Fruit fly (Drosophila melanogaster) whole organism, embryonic: ENCODE results near the gene CG14000.
A peak's percentile ranks its signal among the peaks of the same experiment; 100 is the strongest.

ENCODE experiments used
- BtbVII ChIP-seq: fragments of 200-800 bp; sonication (Bioruptor generic); optimal IDR thresholded peaks from 3 replicates; lab custom pipeline; 2017; ENCODE audit warnings: missing biosample characterization, mild to moderate bottlenecking, missing genetic modification characterization
- CG10431 ChIP-seq: fragments of 200-800 bp; sonication (Bioruptor generic); optimal IDR thresholded peaks from 3 replicates; lab custom pipeline; 2018; ENCODE audit warnings: missing biosample characterization, mild to moderate bottlenecking, missing genetic modification characterization
- CG10543 ChIP-seq: fragments of 200-800 bp; sonication (Bioruptor generic); optimal IDR thresholded peaks from 3 replicates; lab custom pipeline; 2017; ENCODE audit warnings: missing biosample characterization, mild to moderate bottlenecking, missing genetic modification characterization, moderate library complexity
- CG12942 ChIP-seq: fragments of 200-800 bp; sonication (Bioruptor generic); optimal IDR thresholded peaks from 3 replicates; lab custom pipeline; 2016; ENCODE audit warnings: missing biosample characterization, missing genetic modification characterization
- CG15601 ChIP-seq: fragments of 200-800 bp; sonication (Bioruptor generic); optimal IDR thresholded peaks from 3 replicates; lab custom pipeline; 2019; ENCODE audit warnings: missing biosample characterization, mild to moderate bottlenecking, missing genetic modification characterization, moderate library complexity
- CG1602 ChIP-seq: fragments of 200-800 bp; sonication (Bioruptor generic); optimal IDR thresholded peaks from 3 replicates; lab custom pipeline; 2016; ENCODE audit warnings: missing biosample characterization, missing genetic modification characterization
- CG17385 ChIP-seq: fragments of 200-800 bp; sonication (Bioruptor generic); optimal IDR thresholded peaks from 3 replicates; lab custom pipeline; 2018; ENCODE audit warnings: missing biosample characterization, mild to moderate bottlenecking, missing genetic modification characterization
- CG2202 ChIP-seq: fragments of 200-800 bp; sonication (Bioruptor generic); optimal IDR thresholded peaks from 2 replicates; lab custom pipeline; 2018; ENCODE audit warnings: missing biosample characterization, mild to moderate bottlenecking, missing genetic modification characterization
- CG2875 ChIP-seq: fragments of 200-800 bp; sonication (Bioruptor generic); optimal IDR thresholded peaks from 2 replicates; lab custom pipeline; 2017; ENCODE audit warnings: missing biosample characterization, mild to moderate bottlenecking, missing genetic modification characterization, missing genetic modification reagents
- CG30403 ChIP-seq: fragments of 200-800 bp; sonication (Bioruptor generic); optimal IDR thresholded peaks from 3 replicates; lab custom pipeline; 2016; ENCODE audit warnings: missing biosample characterization, missing genetic modification characterization
- CG4328 ChIP-seq: fragments of 200-800 bp; sonication (Bioruptor generic); optimal IDR thresholded peaks from 3 replicates; lab custom pipeline; 2017; ENCODE audit warnings: missing biosample characterization, missing genetic modification reagents, missing genetic modification characterization
- CG4424 ChIP-seq: fragments of 200-800 bp; sonication (Bioruptor generic); optimal IDR thresholded peaks from 3 replicates; lab custom pipeline; 2016; ENCODE audit warnings: missing biosample characterization, missing genetic modification characterization
- CG4617 ChIP-seq: fragments of 200-800 bp; sonication (Bioruptor generic); optimal IDR thresholded peaks from 3 replicates; lab custom pipeline; 2016; ENCODE audit warnings: missing biosample characterization, missing genetic modification characterization, borderline replicate concordance
- CG6254 ChIP-seq: fragments of 200-800 bp; sonication (Bioruptor generic); optimal IDR thresholded peaks from 3 replicates; lab custom pipeline; 2017; ENCODE audit warnings: mild to moderate bottlenecking, missing biosample characterization, missing genetic modification reagents, missing genetic modification characterization
- CG6765 ChIP-seq: fragments of 200-800 bp; sonication (Bioruptor generic); optimal IDR thresholded peaks from 3 replicates; lab custom pipeline; 2017; ENCODE audit warnings: missing biosample characterization, mild to moderate bottlenecking, missing genetic modification characterization
- CG9817 ChIP-seq: fragments of 200-800 bp; sonication (Bioruptor generic); optimal IDR thresholded peaks from 2 replicates; lab custom pipeline; 2018; ENCODE audit warnings: missing biosample characterization, mild to moderate bottlenecking, missing genetic modification characterization, moderate library complexity
- Camta ChIP-seq: fragments of 200-800 bp; sonication (Bioruptor generic); optimal IDR thresholded peaks from 2 replicates; lab custom pipeline; 2016; ENCODE audit warnings: missing biosample characterization, missing genetic modification characterization
- D ChIP-seq, 2 experiments: fragments of 200-800 bp in 1 of 2; fragments of >200 bp in 1 of 2; sonication (Bioruptor generic) in 1 of 2; optimal IDR thresholded peaks; 2 replicates in 1 of 2; 3 replicates in 1 of 2; lab custom pipeline; 2017; ENCODE audit warnings: mild to moderate bottlenecking in 1 of 2, missing biosample characterization in 1 of 2, missing genetic modification characterization in 1 of 2, missing genetic modification reagents in 1 of 2
- Dfd ChIP-seq, 2 experiments: fragments of >200 bp; optimal IDR thresholded peaks; 2 replicates each; lab custom pipeline; 2017; ENCODE audit warnings: missing biosample characterization in 2 of 2, missing genetic modification characterization in 2 of 2
- Dref ChIP-seq: fragments of 200-800 bp; sonication (Bioruptor generic); IDR thresholded peaks from 2 replicates; pipeline ENCODE4 v1.3.6; 2022; ENCODE audit warnings: missing biosample characterization, missing genetic modification characterization
- MESR4 ChIP-seq: fragments of 200-800 bp; sonication (Bioruptor generic); optimal IDR thresholded peaks from 2 replicates; lab custom pipeline; 2018; ENCODE audit warnings: missing biosample characterization, mild to moderate bottlenecking, missing genetic modification characterization, moderate library complexity
- Optix ChIP-seq: fragments of 200-800 bp; sonication (Bioruptor generic); IDR thresholded peaks from 3 replicates; pipeline ENCODE4 v1.3.6; 2022; ENCODE audit warnings: missing biosample characterization, missing genetic modification characterization
- Pdp1 ChIP-seq, 2 experiments: fragments of 200-800 bp; sonication (Bioruptor generic); optimal IDR thresholded peaks; 3 replicates each; lab custom pipeline; 2016; ENCODE audit warnings: missing biosample characterization in 2 of 2, missing genetic modification characterization in 2 of 2, mild to moderate bottlenecking in 1 of 2, moderate library complexity in 1 of 2
- Usf ChIP-seq: fragments of 200-800 bp; sonication (Bioruptor generic); optimal IDR thresholded peaks from 2 replicates; lab custom pipeline; 2017; ENCODE audit warnings: missing genotype, missing biosample characterization, missing genetic modification characterization
- YL-1 ChIP-seq: fragments of 200-800 bp; sonication (Bioruptor generic); optimal IDR thresholded peaks from 3 replicates; lab custom pipeline; 2017; ENCODE audit warnings: missing biosample characterization, mild to moderate bottlenecking, missing genetic modification characterization
- al ChIP-seq: fragments of 200-800 bp; sonication (Bioruptor generic); IDR thresholded peaks from 2 replicates; pipeline ENCODE4 v1.3.6; 2022; ENCODE audit warnings: missing biosample characterization, missing genetic modification characterization
- bigmax ChIP-seq: fragments of 200-800 bp; sonication (Bioruptor generic); optimal IDR thresholded peaks from 2 replicates; lab custom pipeline; 2018; ENCODE audit warnings: missing biosample characterization, mild to moderate bottlenecking, missing genetic modification characterization
- dan ChIP-seq: fragments of 200-800 bp; sonication (Bioruptor generic); IDR thresholded peaks from 2 replicates; pipeline ENCODE4 v1.3.6; 2022; ENCODE audit warnings: missing biosample characterization, missing genetic modification characterization
- dmrt99B ChIP-seq: fragments of 200-800 bp; sonication (Bioruptor generic); optimal IDR thresholded peaks from 2 replicates; lab custom pipeline; 2018; ENCODE audit warnings: missing biosample characterization, mild to moderate bottlenecking, missing genetic modification characterization, moderate library complexity
- dysf ChIP-seq: fragments of 200-800 bp; sonication (Bioruptor generic); IDR thresholded peaks from 3 replicates; pipeline ENCODE4 v1.3.6; 2022; ENCODE audit warnings: missing biosample characterization, missing genetic modification characterization
- esg ChIP-seq: fragments of 200-800 bp; sonication (Bioruptor generic); conservative IDR thresholded peaks from 2 replicates; pipeline ENCODE4 v1.3.6; 2022; ENCODE audit warnings: missing biosample characterization, missing genetic modification characterization
- ewg ChIP-seq: fragments of 200-800 bp; sonication (Bioruptor generic); optimal IDR thresholded peaks from 3 replicates; lab custom pipeline; 2017; ENCODE audit warnings: mild to moderate bottlenecking, missing biosample characterization, missing genetic modification reagents, missing genetic modification characterization
- exex ChIP-seq: fragments of 200-800 bp; sonication (Bioruptor generic); optimal IDR thresholded peaks from 4 replicates; lab custom pipeline; 2018; ENCODE audit warnings: missing biosample characterization, mild to moderate bottlenecking, missing genetic modification characterization, moderate library complexity
- eyg ChIP-seq: fragments of 200-800 bp; sonication (Bioruptor generic); optimal IDR thresholded peaks from 3 replicates; lab custom pipeline; 2016; ENCODE audit warnings: missing biosample characterization, missing genetic modification characterization
- gce ChIP-seq: fragments of 200-800 bp; sonication (Bioruptor generic); IDR thresholded peaks from 3 replicates; pipeline ENCODE4 v1.3.6; 2022; ENCODE audit warnings: missing biosample characterization, missing genetic modification characterization
- gro ChIP-seq: fragments of 200-800 bp; sonication (Bioruptor generic); optimal IDR thresholded peaks from 2 replicates; lab custom pipeline; 2016; ENCODE audit warnings: missing biosample characterization, missing genetic modification characterization
- klu ChIP-seq: fragments of 200-800 bp; sonication (Bioruptor generic); IDR thresholded peaks from 2 replicates; pipeline ENCODE4 v1.3.6; 2022; ENCODE audit warnings: missing biosample characterization, missing genetic modification characterization
- luna ChIP-seq: fragments of 200-800 bp; sonication (Bioruptor generic); optimal IDR thresholded peaks from 2 replicates; lab custom pipeline; 2016; ENCODE audit warnings: missing biosample characterization, missing genetic modification characterization
- mirr ChIP-seq: fragments of 200-800 bp; sonication (Bioruptor generic); optimal IDR thresholded peaks from 3 replicates; lab custom pipeline; 2018; ENCODE audit warnings: missing biosample characterization, mild to moderate bottlenecking, missing genetic modification characterization
- nerfin-1 ChIP-seq: fragments of 200-800 bp; sonication (Bioruptor generic); optimal IDR thresholded peaks from 3 replicates; lab custom pipeline; 2019; ENCODE audit warnings: missing biosample characterization, mild to moderate bottlenecking, missing genetic modification characterization, moderate library complexity
- pfk ChIP-seq: fragments of 200-800 bp; sonication (Bioruptor generic); optimal IDR thresholded peaks from 2 replicates; lab custom pipeline; 2018; ENCODE audit warnings: missing biosample characterization, mild to moderate bottlenecking, missing genetic modification characterization, moderate library complexity
- seq ChIP-seq: fragments of 200-800 bp; sonication (Bioruptor generic); IDR thresholded peaks from 2 replicates; pipeline ENCODE4 v1.3.6; 2022; ENCODE audit warnings: missing biosample characterization, missing genetic modification characterization
- stc ChIP-seq: fragments of 200-800 bp; sonication (Bioruptor generic); IDR thresholded peaks from 2 replicates; pipeline ENCODE4 v1.3.6; 2022; ENCODE audit warnings: missing biosample characterization, missing genetic modification characterization
- tgo ChIP-seq: fragments of 200-800 bp; sonication (Bioruptor generic); IDR thresholded peaks from 3 replicates; pipeline ENCODE4 v1.3.6; 2022; ENCODE audit warnings: missing biosample characterization, missing genetic modification characterization
- trh ChIP-seq: fragments of 200-800 bp; sonication (Bioruptor generic); optimal IDR thresholded peaks from 2 replicates; lab custom pipeline; 2016; ENCODE audit warnings: missing biosample characterization, missing genetic modification characterization
- tup ChIP-seq: fragments of 200-800 bp; sonication (Bioruptor generic); optimal IDR thresholded peaks from 2 replicates; lab custom pipeline; 2016; ENCODE audit warnings: missing biosample characterization, mild to moderate bottlenecking, missing genetic modification characterization, moderate library complexity
- unpg ChIP-seq: fragments of 200-800 bp; sonication (Bioruptor generic); optimal IDR thresholded peaks from 3 replicates; lab custom pipeline; 2018; ENCODE audit warnings: missing biosample characterization, mild to moderate bottlenecking, missing genetic modification characterization, moderate library complexity
- vnd ChIP-seq: fragments of 200-800 bp; sonication (Bioruptor generic); IDR thresholded peaks from 3 replicates; pipeline ENCODE4 v1.3.6; 2022; ENCODE audit warnings: missing biosample characterization, missing genetic modification characterization; ENCODE audit not compliant: partially characterized antibody
- wdn ChIP-seq: fragments of 200-800 bp; sonication (Bioruptor generic); IDR thresholded peaks from 2 replicates; pipeline ENCODE4 v1.3.6; 2022; ENCODE audit warnings: missing biosample characterization, missing genetic modification characterization

The CG14000 gene

DNA sequence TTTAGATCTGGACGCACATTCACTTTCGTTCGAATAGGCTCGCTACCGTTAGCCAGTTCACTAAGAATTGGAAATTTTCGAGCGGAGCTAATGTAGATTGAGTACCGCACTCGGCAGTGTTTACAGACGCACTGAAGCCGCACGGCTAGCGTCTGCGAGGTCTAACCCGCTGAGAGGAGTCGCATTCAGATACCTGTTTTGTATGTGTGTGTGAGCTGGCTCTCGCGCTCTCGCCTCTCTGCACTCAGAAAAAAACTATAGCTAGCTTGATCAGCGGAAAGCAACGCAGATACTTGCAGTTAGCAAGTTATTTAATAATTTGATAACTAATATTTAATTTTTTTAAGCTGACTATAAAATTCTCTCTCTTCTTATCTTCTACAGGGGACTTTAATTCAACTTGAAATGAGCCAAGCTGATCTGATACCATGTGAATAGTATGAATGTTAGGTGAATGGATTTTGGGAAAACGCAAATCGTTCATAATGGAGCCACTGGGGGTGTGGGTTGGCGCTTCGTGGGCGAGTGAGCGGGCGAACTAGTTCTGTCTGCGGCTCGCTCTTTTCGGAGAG is 30.6 kb downstream of the CG14000 start, which contains the start of gene rau (continued):
- TF ChIP-seq CG10543 (GFP tag; lab: Kevin White, UChicago) = peak; percentile 89
- no peak; the same call in 1 of the 2 replicates for TF ChIP-seq seq (GFP tag; lab: Robert Waterston, UW)
- TF ChIP-seq CG4424 (GFP tag; lab: Kevin White, UChicago) = peak; percentile 75
- peak; percentile 70 for TF ChIP-seq CG1602 (GFP tag; lab: Kevin White, UChicago)
- peak; percentile 69 for TF ChIP-seq nerfin-1 (tag; lab: Kevin White, UChicago)
- TF ChIP-seq eyg (GFP tag; lab: Kevin White, UChicago) = no peak
- peak; percentile 7 for TF ChIP-seq trh (GFP tag; lab: Kevin White, UChicago)
- peak; percentile 83 for TF ChIP-seq dmrt99B
- 0 out of 3 replicates have a peak, but pooled peaks have one; percentile 39 for TF ChIP-seq gce (GFP tag; lab: Robert Waterston, UW)
- TF ChIP-seq ewg (GFP tag; lab: Kevin White, UChicago) = peak; percentile 60
- TF ChIP-seq Dref (GFP tag; lab: Robert Waterston, UW) = no peak
- TF ChIP-seq CG2875 (GFP tag; lab: Kevin White, UChicago) = peak; percentile 71
- peak; percentile 23 for TF ChIP-seq Usf (GFP tag; lab: Kevin White, UChicago)
- no peak for TF ChIP-seq CG4617 (GFP tag; lab: Kevin White, UChicago)
- TF ChIP-seq D (optimal IDR thresholded peaks at IDR 0.05; lab: Kevin White, UChicago) = no peak
- TF ChIP-seq D (GFP tag; optimal IDR thresholded peaks at IDR 0.05; lab: Kevin White, UChicago) = peak; percentile 67
- peak; percentile 30 to 39 for TF ChIP-seq Pdp1 (GFP tag; optimal IDR thresholded peaks at IDR 0.05; lab: Kevin White, UChicago)
- TF ChIP-seq klu (GFP tag; lab: Robert Waterston, UW) = peak; percentile 68; the same call in 1 of the 2 replicates
- TF ChIP-seq BtbVII (GFP tag; lab: Kevin White, UChicago) = peak; percentile 55
- TF ChIP-seq tup (GFP tag; lab: Kevin White, UChicago) = peak; percentile 23
- no peak for TF ChIP-seq vnd
- no peak for TF ChIP-seq bigmax (GFP tag; lab: Kevin White, UChicago)
- TF ChIP-seq CG6765 (GFP tag; lab: Kevin White, UChicago) = peak; percentile 34
- TF ChIP-seq CG6254 = peak; percentile 72
- peak; percentile 40; the same call in 1 of the 3 replicates for TF ChIP-seq tgo (GFP tag; lab: Robert Waterston, UW)
- no peak for TF ChIP-seq Dfd (GFP tag; optimal IDR thresholded peaks at IDR 0.05; lab: Kevin White, UChicago)
- peak; percentile 9 for TF ChIP-seq YL-1 (GFP tag; lab: Kevin White, UChicago)
- TF ChIP-seq CG9817 = peak; percentile 65
- TF ChIP-seq MESR4 (GFP tag; lab: Kevin White, UChicago) = peak; percentile 5
- peak; percentile 40 for TF ChIP-seq Camta
- TF ChIP-seq gro (GFP tag; lab: Kevin White, UChicago) = peak; percentile 14
- TF ChIP-seq mirr (GFP tag; lab: Kevin White, UChicago) = no peak
- peak; percentile 55 for TF ChIP-seq esg (GFP tag; lab: Robert Waterston, UW)
- no peak for TF ChIP-seq dan (GFP tag; lab: Robert Waterston, UW)
- TF ChIP-seq CG30403 (GFP tag; lab: Kevin White, UChicago) = peak; percentile 76
- TF ChIP-seq CG4328 (GFP tag; lab: Kevin White, UChicago) = peak; percentile 70
- TF ChIP-seq unpg = peak; percentile 73
- TF ChIP-seq al (GFP tag; lab: Robert Waterston, UW) = peak; percentile 58
- no peak for TF ChIP-seq pfk (GFP tag; lab: Kevin White, UChicago)
- no peak; the same call in 1 of the 3 replicates for TF ChIP-seq Optix (GFP tag; lab: Robert Waterston, UW)
- peak; percentile 62 for TF ChIP-seq CG2202 (tag; lab: Kevin White, UChicago)
- peak; percentile 1 for TF ChIP-seq CG10431 (GFP tag; lab: Kevin White, UChicago)
- TF ChIP-seq wdn (GFP tag; lab: Robert Waterston, UW) = peak; percentile 50; the same call in 1 of the 2 replicates
- TF ChIP-seq luna (GFP tag; lab: Kevin White, UChicago) = no peak
- TF ChIP-seq stc = no peak
- TF ChIP-seq exex (tag; lab: Kevin White, UChicago) = peak; percentile 33
- peak; percentile 77 for TF ChIP-seq dysf (GFP tag; lab: Robert Waterston, UW)
- TF ChIP-seq CG15601 (tag; lab: Kevin White, UChicago) = peak; percentile 69
- TF ChIP-seq CG17385 (GFP tag; lab: Kevin White, UChicago) = peak; percentile 72
- peak; percentile 20 for TF ChIP-seq CG12942 (GFP tag; lab: Kevin White, UChicago)
